Fruit fly (Drosophila melanogaster) whole organism, wandering third instar larva: ENCODE data around the gene CG33095.

Experiments
- Abd-B ChIP-seq: fragments of >200 bp; optimal IDR thresholded peaks from 2 replicates; lab custom pipeline; 2017; ENCODE audit warnings: missing biosample characterization, missing genetic modification characterization
- CG32264 ChIP-seq: fragments of 200-800 bp; sonication (Bioruptor generic); optimal IDR thresholded peaks from 2 replicates; lab custom pipeline; 2016; ENCODE audit warnings: missing biosample characterization, missing genetic modification characterization
- CG9705 ChIP-seq: fragments of 200-800 bp; sonication (Bioruptor generic); optimal IDR thresholded peaks from 2 replicates; lab custom pipeline; 2018; ENCODE audit warnings: missing biosample characterization, mild to moderate bottlenecking, missing genetic modification characterization
- CrebA ChIP-seq: fragments of 200-800 bp; sonication (Bioruptor generic); optimal IDR thresholded peaks from 2 replicates; lab custom pipeline; 2016; ENCODE audit warnings: missing biosample characterization, mild to moderate bottlenecking, missing genetic modification characterization, borderline replicate concordance
- Dfd ChIP-seq: fragments of >200 bp; optimal IDR thresholded peaks from 2 replicates; lab custom pipeline; 2017; ENCODE audit warnings: missing biosample characterization, missing genetic modification characterization
- Dif ChIP-seq: fragments of 200-275, 200-300 bp; sonication (Bioruptor generic); optimal IDR thresholded peaks from 2 replicates; lab custom pipeline; 2018; ENCODE audit warnings: missing biosample characterization, missing genetic modification characterization; ENCODE audit not compliant: partially characterized antibody
- GATAd ChIP-seq: sonication (Bioruptor generic); optimal IDR thresholded peaks from 2 replicates; lab custom pipeline; 2016; ENCODE audit warnings: missing biosample characterization, missing genetic modification characterization
- HLH106 ChIP-seq: fragments of 200-800 bp; optimal IDR thresholded peaks from 3 replicates; lab custom pipeline; 2019; ENCODE audit warnings: missing biosample characterization, mild to moderate bottlenecking, missing genetic modification characterization, moderate library complexity
- Hnf4 ChIP-seq: fragments of 200-800 bp; sonication (Bioruptor generic); optimal IDR thresholded peaks from 2 replicates; lab custom pipeline; 2016; ENCODE audit warnings: missing biosample characterization, mild to moderate bottlenecking, missing genetic modification characterization
- Hr78 ChIP-seq: fragments of >200 bp; optimal IDR thresholded peaks from 2 replicates; lab custom pipeline; 2017; ENCODE audit warnings: missing biosample characterization, missing genetic modification characterization
- Hr83 ChIP-seq: fragments of 200-300 bp; sonication (Bioruptor generic); optimal IDR thresholded peaks from 2 replicates; lab custom pipeline; 2016; ENCODE audit warnings: missing biosample characterization, mild to moderate bottlenecking, missing genetic modification characterization, moderate library complexity; ENCODE audit not compliant: poor library complexity, severe bottlenecking
- Jra ChIP-seq: sonication (Bioruptor generic); optimal IDR thresholded peaks from 2 replicates; lab custom pipeline; 2016; ENCODE audit warnings: missing biosample characterization, missing genetic modification characterization
- Myc ChIP-seq: fragments of >200 bp; optimal IDR thresholded peaks from 2 replicates; lab custom pipeline; 2017
- N ChIP-seq: fragments of >200 bp; optimal IDR thresholded peaks from 2 replicates; lab custom pipeline; 2018; ENCODE audit warnings: missing biosample characterization, missing external identifiers, missing genetic modification characterization
- OdsH ChIP-seq: fragments of 200-800 bp; sonication (Bioruptor generic); optimal IDR thresholded peaks from 2 replicates; lab custom pipeline; 2016; ENCODE audit warnings: missing biosample characterization, mild to moderate bottlenecking, missing genetic modification characterization
- Rel ChIP-seq, 2 experiments: fragments of 200-800 bp; sonication (Bioruptor generic) in 1 of 2; optimal IDR thresholded peaks; 2 replicates in 1 of 2; 3 replicates in 1 of 2; lab custom pipeline; 2016 to 2019; ENCODE audit warnings: mild to moderate bottlenecking in 2 of 2, missing biosample characterization in 2 of 2, missing genetic modification characterization in 2 of 2, moderate library complexity in 1 of 2
- Sp1 ChIP-seq: fragments of 200-800 bp; sonication (Bioruptor generic); optimal IDR thresholded peaks from 3 replicates; lab custom pipeline; 2019; ENCODE audit warnings: missing biosample characterization, mild to moderate bottlenecking, missing genetic modification characterization, moderate library complexity
- Vsx2 ChIP-seq: fragments of 200-300, 225-300 bp; sonication (Bioruptor generic); optimal IDR thresholded peaks from 2 replicates; lab custom pipeline; 2018; ENCODE audit warnings: missing biosample characterization, missing genetic modification characterization; ENCODE audit not compliant: partially characterized antibody
- br ChIP-seq: fragments of 200-800 bp; sonication (Bioruptor generic); optimal IDR thresholded peaks from 2 replicates; lab custom pipeline; 2016; ENCODE audit warnings: missing biosample characterization, missing genetic modification characterization
- brk ChIP-seq: fragments of 200-800 bp; sonication (Bioruptor generic); optimal IDR thresholded peaks from 2 replicates; lab custom pipeline; 2016; ENCODE audit warnings: missing biosample characterization, mild to moderate bottlenecking, missing genetic modification characterization
- dl ChIP-seq, 2 experiments: fragments of 175-275, 200-275 bp in 1 of 2; fragments of 200-275 bp in 1 of 2; sonication (Bioruptor generic); optimal IDR thresholded peaks; lab custom pipeline; 2018; ENCODE audit warnings: mild to moderate bottlenecking in 2 of 2, missing biosample characterization in 2 of 2, missing genetic modification characterization in 2 of 2, moderate library complexity in 2 of 2; ENCODE audit not compliant: partially characterized antibody in 2 of 2, insufficient read depth in 1 of 2
- dmrt93B ChIP-seq: fragments of 200-800 bp; sonication (Bioruptor generic); optimal IDR thresholded peaks from 2 replicates; lab custom pipeline; 2018; ENCODE audit warnings: missing biosample characterization, mild to moderate bottlenecking, missing genetic modification characterization
- dsf ChIP-seq: sonication (Bioruptor generic); optimal IDR thresholded peaks from 2 replicates; lab custom pipeline; 2016; ENCODE audit warnings: missing biosample characterization, missing genetic modification characterization, borderline replicate concordance
- foxo ChIP-seq, 2 experiments: fragments of 200-800 bp; sonication (Bioruptor generic); optimal IDR thresholded peaks; 2 replicates in 1 of 2; 3 replicates in 1 of 2; lab custom pipeline; 2016 to 2017; ENCODE audit warnings: missing biosample characterization in 2 of 2, missing genetic modification characterization in 2 of 2
- h ChIP-seq: fragments of 200-800 bp; sonication (Bioruptor generic); optimal IDR thresholded peaks from 3 replicates; lab custom pipeline; 2016; ENCODE audit warnings: missing biosample characterization, mild to moderate bottlenecking, missing genetic modification characterization
- jim ChIP-seq: fragments of 175-275, 200-325 bp; sonication (Bioruptor generic); optimal IDR thresholded peaks from 2 replicates; lab custom pipeline; 2016; ENCODE audit warnings: missing biosample characterization, mild to moderate bottlenecking, missing genetic modification characterization
- lola ChIP-seq: fragments of >200 bp; optimal IDR thresholded peaks from 2 replicates; lab custom pipeline; 2017; ENCODE audit warnings: missing biosample characterization, missing genetic modification characterization
- psq ChIP-seq: fragments of 200-800 bp; sonication (Bioruptor generic); optimal IDR thresholded peaks from 3 replicates; lab custom pipeline; 2017; ENCODE audit warnings: missing biosample characterization, mild to moderate bottlenecking, missing genetic modification characterization, moderate library complexity
- rgr ChIP-seq: fragments of 200-800 bp; sonication (Bioruptor generic); optimal IDR thresholded peaks from 3 replicates; lab custom pipeline; 2016; ENCODE audit warnings: missing biosample characterization, mild to moderate bottlenecking, missing genetic modification characterization
- sage ChIP-seq: fragments of 200-800 bp; sonication (Bioruptor generic); optimal IDR thresholded peaks from 2 replicates; lab custom pipeline; 2016; ENCODE audit warnings: missing biosample characterization, mild to moderate bottlenecking, missing genetic modification characterization
- sv ChIP-seq: fragments of 200-800 bp; sonication (Bioruptor generic); optimal IDR thresholded peaks from 3 replicates; lab custom pipeline; 2016; ENCODE audit warnings: missing biosample characterization, missing genetic modification characterization
- tai ChIP-seq: sonication (Bioruptor generic); optimal IDR thresholded peaks from 2 replicates; lab custom pipeline; 2016; ENCODE audit warnings: missing biosample characterization, missing genetic modification characterization
- woc ChIP-seq: sonication (Bioruptor generic); optimal IDR thresholded peaks from 2 replicates; lab custom pipeline; 2016; ENCODE audit warnings: missing biosample characterization, mild to moderate bottlenecking, missing genetic modification characterization

The CG33095 gene

dm6 chr3R:25069569-25069968 lies 27.9 kb upstream of the CG33095 start, which contains the start of the genes Stt3B and CG11839 (continued):
- no peak for TF ChIP-seq Sp1
- TF ChIP-seq CG9705 (GFP tag; lab: Kevin White, UChicago): peak; percentile 60
- no peak for TF ChIP-seq br (GFP tag; lab: Kevin White, UChicago)
- peak; percentile 75 for TF ChIP-seq OdsH
- no peak for TF ChIP-seq CrebA (GFP tag; lab: Kevin White, UChicago)
- TF ChIP-seq dsf (GFP tag; lab: Kevin White, UChicago): peak; percentile 84
- peak; percentile 2 for TF ChIP-seq sage (GFP tag; lab: Kevin White, UChicago)
- peak; percentile 83 for TF ChIP-seq HLH106
- no peak for TF ChIP-seq Hr78 (GFP tag; lab: Kevin White, UChicago)
- no peak for TF ChIP-seq Vsx2
- no peak for TF ChIP-seq Dif (GFP tag; lab: Kevin White, UChicago)
- peak; percentile 1 for TF ChIP-seq CG32264 (GFP tag; lab: Kevin White, UChicago)
- no peak for TF ChIP-seq Abd-B (GFP tag; lab: Kevin White, UChicago)
- TF ChIP-seq psq (GFP tag; lab: Kevin White, UChicago): peak; percentile 61

DNA sequence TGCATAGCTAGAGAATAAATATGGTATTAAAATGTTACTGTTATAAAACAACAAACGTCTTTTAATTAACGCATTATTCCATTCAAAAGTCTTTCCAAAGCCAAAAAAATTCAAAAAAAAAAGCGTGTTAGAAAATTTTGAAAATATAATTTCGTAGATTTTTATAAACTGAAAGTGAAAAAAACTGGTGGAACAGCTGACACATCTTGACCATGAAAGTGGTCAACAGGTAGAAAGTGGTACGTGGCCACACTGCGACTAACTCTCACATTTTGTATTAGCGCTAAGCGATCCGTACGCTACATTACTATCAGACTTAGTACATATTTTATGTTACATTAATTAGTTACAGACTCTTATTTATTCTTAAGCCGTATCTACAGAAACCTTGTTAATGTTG lies 26.6 kb upstream of the CG33095 start, which contains the start of gene CG11836:
CG11836 (plus strand) TSS at position 256 of the 400 bp plus-strand sequence.
- TF ChIP-seq Dfd (GFP tag; lab: Kevin White, UChicago) (no peak), Rel (GFP tag; optimal IDR thresholded peaks at IDR 0.05; lab: Kevin White, UChicago) (no peak), Rel (tag; optimal IDR thresholded peaks at IDR 0.05; lab: Kevin White, UChicago) (no peak), sv (GFP tag; lab: Kevin White, UChicago) (no peak), jim (GFP tag; lab: Kevin White, UChicago) (no peak), Abd-B (GFP tag; lab: Kevin White, UChicago) (no peak), lola (GFP tag; lab: Kevin White, UChicago) (no peak), h (GFP tag; lab: Kevin White, UChicago) (no peak), HLH106 (no peak), Jra (no peak), psq (GFP tag; lab: Kevin White, UChicago) (no peak), sage (GFP tag; lab: Kevin White, UChicago) (no peak), N (GFP tag; lab: Kevin White, UChicago) (no peak), Vsx2 (no peak), tai (GFP tag; lab: Kevin White, UChicago) (no peak), CG32264 (GFP tag; lab: Kevin White, UChicago) (no peak)

dm6 chr3R:25074558-25074964 lies 22.9 kb upstream of the CG33095 start, which contains the start of the genes shams and CG11920:
TSS of gene shams (minus strand) at chr3R:25074607.
TSS of gene CG11920 (plus strand) at chr3R:25074877.
- TF ChIP-seq HLH106: peak; percentile 17
- peak; percentile 55 for TF ChIP-seq woc (GFP tag; lab: Kevin White, UChicago)
- TF ChIP-seq GATAd: no peak
- TF ChIP-seq jim (GFP tag; lab: Kevin White, UChicago): no peak
- peak; percentile 13 for TF ChIP-seq Jra
- TF ChIP-seq Dfd (GFP tag; lab: Kevin White, UChicago): no peak
- TF ChIP-seq OdsH: peak; percentile 25
- no peak for TF ChIP-seq Rel (GFP tag; optimal IDR thresholded peaks at IDR 0.05; lab: Kevin White, UChicago)
- peak; percentile 17 for TF ChIP-seq Rel (tag; optimal IDR thresholded peaks at IDR 0.05; lab: Kevin White, UChicago)
- no peak for TF ChIP-seq dmrt93B (GFP tag; lab: Kevin White, UChicago)
- no peak for TF ChIP-seq sv (GFP tag; lab: Kevin White, UChicago)
- no peak for TF ChIP-seq Hr83 (GFP tag; lab: Kevin White, UChicago)
- TF ChIP-seq h (GFP tag; lab: Kevin White, UChicago): no peak
- TF ChIP-seq Dif (GFP tag; lab: Kevin White, UChicago): no peak
- TF ChIP-seq tai (GFP tag; lab: Kevin White, UChicago): no peak
- peak; percentile 47 for TF ChIP-seq Myc (lab: Kevin White, UChicago)
- TF ChIP-seq brk (GFP tag; lab: Kevin White, UChicago): peak; percentile 73
- peak; percentile 20 for TF ChIP-seq Hnf4 (GFP tag; lab: Kevin White, UChicago)

DNA sequence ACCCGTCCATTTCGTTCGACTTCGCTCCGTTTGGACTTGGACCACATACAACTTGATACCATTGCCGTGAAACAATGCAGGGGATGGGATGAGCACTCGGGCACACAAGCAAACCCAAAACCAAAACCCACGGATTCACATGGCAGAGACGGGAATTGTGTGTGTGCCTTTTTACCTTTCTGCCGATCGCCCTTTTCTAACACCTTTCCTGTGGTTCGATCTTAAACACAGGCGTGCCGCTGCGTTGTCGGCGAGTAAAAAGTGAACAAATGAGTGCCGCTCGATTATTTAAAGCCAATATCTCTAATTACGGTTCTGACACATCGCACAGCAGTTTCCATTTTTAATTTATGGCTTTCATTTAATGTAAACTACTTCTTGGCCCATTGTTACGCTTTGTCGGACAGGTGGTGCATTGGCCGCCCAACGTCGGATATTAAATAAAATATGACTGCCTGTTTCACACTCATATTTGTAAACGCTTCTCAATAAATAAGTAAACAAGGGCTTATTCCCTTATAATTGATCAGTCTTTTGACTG lies 20.1 kb upstream of the CG33095 start:
- TF ChIP-seq foxo (GFP tag; optimal IDR thresholded peaks at IDR 0.05; lab: Kevin White, UChicago) (no peak), rgr (GFP tag; lab: Kevin White, UChicago) (no peak), Abd-B (GFP tag; lab: Kevin White, UChicago) (no peak), OdsH (no peak), Vsx2 (no peak), tai (GFP tag; lab: Kevin White, UChicago) (no peak), Hnf4 (GFP tag; lab: Kevin White, UChicago) (no peak), Hr83 (GFP tag; lab: Kevin White, UChicago) (no peak), dl (GFP tag; optimal IDR thresholded peaks at IDR 0.05; lab: Kevin White, UChicago; ENCODE audit: insufficient read depth in 1 of 2, partially characterized antibody in 2 of 2) (no peak), Dif (GFP tag; lab: Kevin White, UChicago) (no peak), Rel (GFP tag; optimal IDR thresholded peaks at IDR 0.05; lab: Kevin White, UChicago) (no peak), Rel (tag; optimal IDR thresholded peaks at IDR 0.05; lab: Kevin White, UChicago) (no peak)
